Worm (Caenorhabditis elegans) whole organism, L4 larva: ENCODE results near the gene ehn-3.

Source experiments
- D1046.2 ChIP-seq: fragments of 200-800 bp; sonication (Bioruptor generic); IDR thresholded peaks from 2 replicates; pipeline ENCODE4 v1.3.6; 2022; ENCODE audit warnings: missing genetic modification characterization, missing compliant biosample characterization
- F10B5.3 ChIP-seq: sonication (generic microtip); optimal IDR thresholded peaks from 2 replicates; lab custom pipeline; 2016; ENCODE audit warnings: mild to moderate bottlenecking, missing genetic modification characterization, missing compliant biosample characterization
- F37D6.2 ChIP-seq: sonication (generic microtip); optimal IDR thresholded peaks from 2 replicates; lab custom pipeline; 2016; ENCODE audit warnings: mild to moderate bottlenecking, missing genetic modification characterization, missing compliant biosample characterization
- F49E8.2 ChIP-seq: sonication (generic microtip); optimal IDR thresholded peaks from 2 replicates; lab custom pipeline; 2016; ENCODE audit warnings: missing compliant biosample characterization, mild to moderate bottlenecking, missing genetic modification characterization, borderline replicate concordance
- T20F7.1 ChIP-seq: fragments of 200-800 bp; sonication (Bioruptor generic); optimal IDR thresholded peaks from 2 replicates; lab custom pipeline; 2018; ENCODE audit warnings: mild to moderate bottlenecking, missing genetic modification characterization, missing compliant biosample characterization
- T26A8.4 ChIP-seq: fragments of 200-800 bp; sonication (Bioruptor generic); IDR thresholded peaks from 2 replicates; pipeline ENCODE4 v1.3.6; 2022; ENCODE audit warnings: missing genetic modification characterization, missing compliant biosample characterization
- Y48G9A.11 ChIP-seq: fragments of 200-800 bp; sonication (Bioruptor generic); IDR thresholded peaks from 2 replicates; pipeline ENCODE4 v1.3.6; 2022; ENCODE audit warnings: missing genetic modification reagents, missing genetic modification characterization, missing compliant biosample characterization
- Y5F2A.4 ChIP-seq: fragments of 200-800 bp; sonication (Bioruptor generic); optimal IDR thresholded peaks from 2 replicates; lab custom pipeline; 2018; ENCODE audit warnings: mild to moderate bottlenecking, missing genetic modification characterization, missing compliant biosample characterization
- Y75B8A.6 ChIP-seq: fragments of 200-800 bp; sonication (Bioruptor generic); IDR thresholded peaks from 2 replicates; pipeline ENCODE4 v1.3.6; 2022; ENCODE audit warnings: missing genetic modification reagents, missing genetic modification characterization, missing compliant biosample characterization
- aha-1 ChIP-seq: fragments of 150-350 bp; peaks from one replicate; lab custom pipeline; 2014; ENCODE audit warnings: missing biosample characterization, missing genetic modification characterization
- ama-1 ChIP-seq: fragments of 150-350 bp; optimal IDR thresholded peaks from 2 replicates; lab custom pipeline; 2014; ENCODE audit warnings: inconsistent platforms, mixed read lengths
- arid-1 ChIP-seq: fragments of 200-800 bp; sonication (Bioruptor generic); conservative IDR thresholded peaks from 2 replicates; pipeline ENCODE4 v1.3.6; 2022; ENCODE audit warnings: missing genetic modification reagents, missing genetic modification characterization, missing compliant biosample characterization
- ceh-28 ChIP-seq: fragments of 150-350 bp; optimal IDR thresholded peaks from 2 replicates; lab custom pipeline; 2014; ENCODE audit warnings: missing biosample characterization, missing genetic modification reagents, missing genetic modification characterization
- ceh-32 ChIP-seq: sonication (generic microtip); optimal IDR thresholded peaks from 2 replicates; lab custom pipeline; 2016; ENCODE audit warnings: mild to moderate bottlenecking, missing genetic modification characterization, missing compliant biosample characterization; ENCODE audit not compliant: poor library complexity
- ces-1 ChIP-seq: fragments of 150-350 bp; sonication (generic microtip); optimal IDR thresholded peaks from 4 replicates; lab custom pipeline; 2014; ENCODE audit warnings: missing biosample characterization, missing genetic modification reagents, missing genetic modification characterization
- daf-16 ChIP-seq, 3 experiments: sonication (generic microtip); optimal IDR thresholded peaks; 2 replicates each; lab custom pipeline; 2016 to 2017; ENCODE audit warnings: missing genetic modification characterization in 3 of 3, missing genetic modification reagents in 3 of 3, mild to moderate bottlenecking in 2 of 3, missing compliant biosample characterization in 2 of 3, missing biosample characterization in 1 of 3, moderate library complexity in 1 of 3
- daf-8 ChIP-seq: fragments of 200-800 bp; sonication (Bioruptor generic); IDR thresholded peaks from 2 replicates; pipeline ENCODE4 v1.3.6; 2022; ENCODE audit warnings: missing genetic modification characterization, missing compliant biosample characterization
- dmd-6 ChIP-seq: fragments of 200-800 bp; sonication (Bioruptor generic); IDR thresholded peaks from 2 replicates; pipeline ENCODE4 v1.3.6; 2022; ENCODE audit warnings: missing genetic modification reagents, missing genetic modification characterization, missing compliant biosample characterization
- dve-1 ChIP-seq: sonication (generic microtip); optimal IDR thresholded peaks from 2 replicates; lab custom pipeline; 2017; ENCODE audit warnings: antibody characterized with exemption, mild to moderate bottlenecking, missing genetic modification characterization, missing compliant biosample characterization; ENCODE audit not compliant: insufficient read depth
- fkh-10 ChIP-seq: fragments of 150-350 bp; optimal IDR thresholded peaks from 2 replicates; lab custom pipeline; 2014; ENCODE audit warnings: missing biosample characterization, missing genetic modification reagents, missing genetic modification characterization
- gei-8 ChIP-seq: fragments of 200-800 bp; sonication (Bioruptor generic); optimal IDR thresholded peaks from 2 replicates; lab custom pipeline; 2018; ENCODE audit warnings: mild to moderate bottlenecking, missing genetic modification characterization, missing compliant biosample characterization
- hlh-11 ChIP-seq: fragments of 200-800 bp; sonication (Bioruptor generic); optimal IDR thresholded peaks from 2 replicates; lab custom pipeline; 2018; ENCODE audit warnings: mild to moderate bottlenecking, missing genetic modification characterization, missing compliant biosample characterization
- hlh-30 ChIP-seq: sonication (generic microtip); optimal IDR thresholded peaks from 2 replicates; lab custom pipeline; 2017; ENCODE audit warnings: antibody characterized with exemption, mild to moderate bottlenecking, missing genetic modification characterization, missing compliant biosample characterization; ENCODE audit not compliant: insufficient read depth
- hmg-1.1 ChIP-seq: fragments of 200-800 bp; sonication (Bioruptor generic); IDR thresholded peaks from 2 replicates; pipeline ENCODE4 v1.3.6; 2022; ENCODE audit warnings: missing genetic modification reagents, missing genetic modification characterization, missing compliant biosample characterization
- lin-1 ChIP-seq: fragments of 200-800 bp; sonication (Bioruptor generic); IDR thresholded peaks from 2 replicates; pipeline ENCODE4 v1.3.6; 2022; ENCODE audit warnings: missing genetic modification reagents, missing genetic modification characterization, missing compliant biosample characterization
- lin-38 ChIP-seq: fragments of 200-800 bp; sonication (Bioruptor generic); IDR thresholded peaks from 2 replicates; pipeline ENCODE4 v1.3.6; 2022; ENCODE audit warnings: missing genetic modification reagents, missing genetic modification characterization, missing compliant biosample characterization
- lsy-2 ChIP-seq, 2 experiments: fragments of 150-350 bp in 1 of 2; sonication (generic microtip) in 1 of 2; optimal IDR thresholded peaks; 2 replicates each; lab custom pipeline; 2014 to 2017; ENCODE audit warnings: missing biosample characterization in 2 of 2, missing genetic modification characterization in 2 of 2
- madf-5 ChIP-seq, 2 experiments: fragments of 200-800 bp; sonication (Bioruptor generic); IDR thresholded peaks; 2 replicates each; pipeline ENCODE4 v1.3.6; 2022; ENCODE audit warnings: missing compliant biosample characterization in 2 of 2, missing genetic modification characterization in 2 of 2
- madf-9 ChIP-seq: fragments of 200-800 bp; sonication (Bioruptor generic); conservative IDR thresholded peaks from 2 replicates; pipeline ENCODE4 v1.3.6; 2022; ENCODE audit warnings: missing genetic modification reagents, missing genetic modification characterization, missing compliant biosample characterization
- mep-1 ChIP-seq: fragments of 150-350 bp; sonication (generic microtip); optimal IDR thresholded peaks from 3 replicates; lab custom pipeline; 2014; ENCODE audit warnings: missing biosample characterization, missing genetic modification characterization
- mes-2 ChIP-seq: sonication (generic microtip); optimal IDR thresholded peaks from 2 replicates; lab custom pipeline; 2016; ENCODE audit warnings: missing genotype, mild to moderate bottlenecking, missing genetic modification characterization, missing compliant biosample characterization; ENCODE audit not compliant: poor library complexity, severe bottlenecking
- nhr-10 ChIP-seq: fragments of 150-350 bp; optimal IDR thresholded peaks from 2 replicates; lab custom pipeline; 2014; ENCODE audit warnings: missing biosample characterization, missing genetic modification characterization
- nhr-102 ChIP-seq: sonication (generic microtip); optimal IDR thresholded peaks from 2 replicates; lab custom pipeline; 2016; ENCODE audit warnings: mild to moderate bottlenecking, missing genetic modification characterization, moderate library complexity, missing compliant biosample characterization
- nhr-28 ChIP-seq: fragments of 150-350 bp; optimal IDR thresholded peaks from 2 replicates; lab custom pipeline; 2014; ENCODE audit warnings: missing biosample characterization, missing genetic modification characterization
- nhr-42 ChIP-seq: fragments of 200-800 bp; sonication (Bioruptor generic); IDR thresholded peaks from 2 replicates; pipeline ENCODE4 v1.3.6; 2022; ENCODE audit warnings: missing genetic modification characterization, missing compliant biosample characterization
- nhr-48 ChIP-seq: sonication (generic microtip); optimal IDR thresholded peaks from 2 replicates; lab custom pipeline; 2016; ENCODE audit warnings: mild to moderate bottlenecking, missing genetic modification characterization, missing compliant biosample characterization
- nhr-77 ChIP-seq: fragments of 150-350 bp; optimal IDR thresholded peaks from 2 replicates; lab custom pipeline; 2014; ENCODE audit warnings: missing biosample characterization, missing genetic modification characterization
- php-3 ChIP-seq: fragments of 200-800 bp; sonication (Bioruptor generic); IDR thresholded peaks from 2 replicates; pipeline ENCODE4 v1.3.6; 2022; ENCODE audit warnings: missing genetic modification reagents, missing genetic modification characterization, missing compliant biosample characterization
- pqm-1 ChIP-seq: sonication (generic microtip); optimal IDR thresholded peaks from 2 replicates; lab custom pipeline; 2017; ENCODE audit warnings: missing biosample characterization, missing genetic modification characterization
- rbr-2 ChIP-seq: sonication (generic microtip); optimal IDR thresholded peaks from 2 replicates; lab custom pipeline; 2016; ENCODE audit warnings: missing genotype, missing genetic modification characterization, missing compliant biosample characterization
- snpc-1.2 ChIP-seq: fragments of 200-800 bp; sonication (Bioruptor generic); IDR thresholded peaks from 2 replicates; pipeline ENCODE4 v1.3.6; 2022; ENCODE audit warnings: missing genetic modification reagents, missing genetic modification characterization, missing compliant biosample characterization
- spr-1 ChIP-seq: sonication (generic microtip); optimal IDR thresholded peaks from 2 replicates; lab custom pipeline; 2016; ENCODE audit warnings: mild to moderate bottlenecking, missing genetic modification characterization, missing compliant biosample characterization
- spr-3 ChIP-seq: fragments of 200-800 bp; sonication (Bioruptor generic); optimal IDR thresholded peaks from 2 replicates; lab custom pipeline; 2018; ENCODE audit warnings: mild to moderate bottlenecking, missing genetic modification characterization, missing compliant biosample characterization
- tra-1 ChIP-seq: fragments of 200-800 bp; sonication (Bioruptor generic); IDR thresholded peaks from 2 replicates; pipeline ENCODE4 v1.3.6; 2022; ENCODE audit warnings: missing genetic modification reagents, missing genetic modification characterization, missing compliant biosample characterization
- unc-130 ChIP-seq: sonication (generic microtip); optimal IDR thresholded peaks from 2 replicates; lab custom pipeline; 2016; ENCODE audit warnings: missing genetic modification reagents, missing genetic modification characterization, missing compliant biosample characterization
- zag-1 ChIP-seq: fragments of 150-350 bp; optimal IDR thresholded peaks from 2 replicates; lab custom pipeline; 2014; ENCODE audit warnings: missing biosample characterization, missing genetic modification characterization
- zfp-3 ChIP-seq: fragments of 200-800 bp; sonication (Bioruptor generic); conservative IDR thresholded peaks from 2 replicates; pipeline ENCODE4 v1.3.6; 2022; ENCODE audit warnings: missing genetic modification reagents, missing genetic modification characterization, missing compliant biosample characterization

The ehn-3 gene

DNA sequence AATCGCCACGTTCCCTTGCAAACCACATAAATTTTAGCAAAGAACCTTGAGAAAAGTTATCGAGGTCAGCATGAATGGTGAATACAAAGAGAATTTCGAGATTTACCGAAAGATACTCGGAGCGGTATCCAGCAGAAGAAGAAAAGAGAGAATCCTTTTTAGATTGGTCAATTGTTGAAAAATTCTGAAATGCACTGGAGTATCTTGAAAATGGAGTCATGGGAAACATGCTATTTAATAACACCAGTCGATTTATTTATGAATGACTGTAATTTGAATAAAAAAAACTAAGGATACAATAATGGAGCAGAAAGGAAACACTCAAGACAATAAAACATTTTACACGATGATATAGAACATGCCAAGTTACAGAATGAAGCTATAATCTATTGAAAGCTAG, 29.1 kb downstream of the ehn-3 start:
- peak; percentile 42; the same call in 1 of the 2 replicates for TF ChIP-seq Y48G9A.11
- TF ChIP-seq F49E8.2 (tag; lab: Kevin White, UChicago), result peak; percentile 56
- no peak for TF ChIP-seq ces-1 (GFP tag; lab: Kevin White, UChicago)
- TF ChIP-seq snpc-1.2 (GFP tag; lab: Robert Waterston, UW), result peak; percentile 84
- TF ChIP-seq aha-1, result peak; percentile 85
- 0 out of 4 replicates have a peak, but pooled peaks of 1 of the 2 experiments have one; percentile 26 for TF ChIP-seq madf-5 (GFP tag; IDR thresholded peaks at IDR 0.05; lab: Robert Waterston, UW)
- TF ChIP-seq rbr-2 (tag; lab: Kevin White, UChicago), result no peak
- no peak for TF ChIP-seq lsy-2 (tag; optimal IDR thresholded peaks at IDR 0.05; lab: Kevin White, UChicago)
- TF ChIP-seq lin-38, result 0 out of 2 replicates have a peak, but pooled peaks have one; percentile 22
- TF ChIP-seq, all 104 proteins: peak for 6

DNA sequence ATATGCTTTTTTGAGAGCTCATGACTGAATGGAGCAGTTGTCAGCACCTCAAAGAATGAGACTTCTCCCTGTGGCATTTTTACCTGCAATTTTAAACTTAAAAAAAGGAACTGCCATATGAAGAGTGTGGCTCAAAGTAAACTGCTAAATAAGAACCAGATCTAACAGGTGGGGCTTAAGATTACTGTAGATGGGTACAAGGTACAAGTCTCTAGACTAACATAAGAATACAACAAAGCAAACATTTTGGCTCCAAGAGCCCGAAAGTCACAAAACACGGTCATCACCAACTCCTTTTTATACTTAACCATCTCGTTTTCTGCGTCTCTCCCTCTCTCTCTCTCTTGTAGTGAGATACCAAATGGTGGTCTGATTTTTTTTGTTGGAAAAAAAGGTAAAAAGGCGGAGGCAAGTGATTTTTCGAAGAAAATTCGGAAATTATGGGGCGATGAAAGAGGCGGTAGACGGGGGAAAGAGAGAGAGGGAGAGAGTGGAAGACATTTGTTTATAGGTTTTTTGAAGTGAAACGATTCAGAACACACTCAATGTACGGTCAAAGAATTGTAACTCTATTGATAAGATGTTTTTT, 30.5 kb downstream of the ehn-3 start, which contains the start of gene elo-6:
elo-6 (minus strand) TSS at position 83 of the 589 bp plus-strand sequence.
- TF ChIP-seq spr-1 (tag; lab: Kevin White, UChicago), result no peak
- TF ChIP-seq nhr-10 (tag; lab: Kevin White, UChicago), result peak; percentile 71
- peak; percentile 75 for TF ChIP-seq dve-1 (tag; lab: Kevin White, UChicago)
- peak in 1 of 2 experiments; percentile 45 for TF ChIP-seq lsy-2 (tag; optimal IDR thresholded peaks at IDR 0.05; lab: Kevin White, UChicago)
- no peak for TF ChIP-seq unc-130 (GFP tag; lab: Kevin White, UChicago)
- no peak for TF ChIP-seq Y75B8A.6 (GFP tag; lab: Robert Waterston, UW)
- peak; percentile 15 for TF ChIP-seq mes-2 (tag; lab: Kevin White, UChicago)
- TF ChIP-seq F10B5.3 (tag; lab: Kevin White, UChicago), result no peak
- peak; percentile 66 for TF ChIP-seq pqm-1 (tag; lab: Kevin White, UChicago)
- peak; percentile 73 for TF ChIP-seq ama-1 (lab: Kevin White, UChicago)
- TF ChIP-seq gei-8 (GFP tag; lab: Kevin White, UChicago), result no peak
- TF ChIP-seq dmd-6, result peak; percentile 67
- TF ChIP-seq madf-9, result 0 out of 2 replicates have a peak, but pooled peaks have one; percentile 20
- no peak for TF ChIP-seq ceh-28 (tag; lab: Kevin White, UChicago)
- no peak for TF ChIP-seq ceh-32 (tag; lab: Kevin White, UChicago)
- TF ChIP-seq nhr-42 (GFP tag; lab: Robert Waterston, UW), result no peak
- TF ChIP-seq T20F7.1 (GFP tag; lab: Kevin White, UChicago), result no peak
- peak; percentile 4 for TF ChIP-seq hlh-30 (tag; lab: Kevin White, UChicago)
- 0 out of 2 replicates have a peak, but pooled peaks have one; percentile 7 for TF ChIP-seq tra-1 (GFP tag; lab: Robert Waterston, UW)
- peak; percentile 93 for TF ChIP-seq nhr-28 (tag; lab: Kevin White, UChicago)
- TF ChIP-seq T26A8.4 (GFP tag; lab: Robert Waterston, UW), result no peak
- TF ChIP-seq hlh-11 (tag; lab: Kevin White, UChicago), result peak; percentile 79
- TF ChIP-seq mep-1 (tag; lab: Kevin White, UChicago), result peak; percentile 63
- TF ChIP-seq hmg-1.1, result no peak
- TF ChIP-seq F37D6.2 (tag; lab: Kevin White, UChicago), result no peak
- no peak for TF ChIP-seq D1046.2 (GFP tag; lab: Robert Waterston, UW)
- no peak for TF ChIP-seq spr-3
- 0 out of 2 replicates have a peak, but pooled peaks have one; percentile 10 for TF ChIP-seq lin-38
- no peak for TF ChIP-seq zag-1 (tag; lab: Kevin White, UChicago)
- TF ChIP-seq nhr-102 (tag; lab: Kevin White, UChicago), result peak; percentile 46
- no peak for TF ChIP-seq daf-8
- TF ChIP-seq fkh-10, result no peak
- no peak for TF ChIP-seq zfp-3 (GFP tag; lab: Robert Waterston, UW)
- no peak for TF ChIP-seq Y5F2A.4
- peak; percentile 12 for TF ChIP-seq nhr-48 (tag; lab: Kevin White, UChicago)
- TF ChIP-seq nhr-77 (tag; lab: Kevin White, UChicago), result peak; percentile 68
- TF ChIP-seq daf-16 (GFP tag; optimal IDR thresholded peaks at IDR 0.05; lab: Kevin White, UChicago), result peak in 1 of 2 experiments; percentile 59
- peak; percentile 88 for TF ChIP-seq daf-16 (tag; optimal IDR thresholded peaks at IDR 0.05; lab: Kevin White, UChicago)
- peak; percentile 90 for TF ChIP-seq php-3
- no peak for TF ChIP-seq arid-1 (GFP tag; lab: Robert Waterston, UW)
- TF ChIP-seq lin-1, result peak; percentile 58; the same call in 1 of the 2 replicates
